Fruit fly (Drosophila melanogaster): ENCODE measurements around the gene CG11755.

Gene CG11755

dm6 chr3R:8711890-8712449, 35.3 kb downstream of the CG11755 start (continued):
- TF ChIP-seq HLH3B (GFP tag; IDR thresholded peaks at IDR 0.05) (no peak), Sox100B (GFP tag; optimal IDR thresholded peaks at IDR 0.05) (peak; percentile 17), lbe (GFP tag; optimal IDR thresholded peaks at IDR 0.05) (no peak), CG18599 (GFP tag; optimal IDR thresholded peaks at IDR 0.05) (peak; percentile 12), Bgb (GFP tag; IDR thresholded peaks at IDR 0.05; ENCODE audit: partially characterized antibody) (no peak), CG11504 (tag; optimal IDR thresholded peaks at IDR 0.05) (peak; percentile 49), GATAe (GFP tag; conservative IDR thresholded peaks at IDR 0.05) (no peak), CG4707 (GFP tag; optimal IDR thresholded peaks at IDR 0.05) (peak; percentile 86), en (GFP tag; optimal IDR thresholded peaks at IDR 0.05) (no peak), amos (GFP tag; IDR thresholded peaks at IDR 0.05; ENCODE audit: partially characterized antibody) (no peak), CG14965 (GFP tag; optimal IDR thresholded peaks at IDR 0.05; ENCODE audit: borderline replicate concordance) (no peak), ttk (GFP tag; IDR thresholded peaks at IDR 0.05) (peak; percentile 42), Rx (GFP tag; IDR thresholded peaks at IDR 0.05) (no peak), CG2889 (GFP tag; IDR thresholded peaks at IDR 0.05) (0 out of 3 replicates have a peak, but pooled peaks have one; percentile 23), Nf-YA (GFP tag; IDR thresholded peaks at IDR 0.05) (no peak), zfh1 (GFP tag; IDR thresholded peaks at IDR 0.05) (0 out of 3 replicates have a peak, but pooled peaks have one; percentile 3), eyg (GFP tag; optimal IDR thresholded peaks at IDR 0.05) (no peak), CG9797 (GFP tag; optimal IDR thresholded peaks at IDR 0.05) (no peak), CG10431 (GFP tag; optimal IDR thresholded peaks at IDR 0.05) (peak; percentile 21), Asciz (GFP tag; optimal IDR thresholded peaks at IDR 0.05) (peak; percentile 41), dmrt99B (tag; optimal IDR thresholded peaks at IDR 0.05) (peak; percentile 41), CG31441 (GFP tag; IDR thresholded peaks at IDR 0.05) (peak; percentile 33; the same call in 1 of the 2 replicates), Neu2 (GFP tag; optimal IDR thresholded peaks at IDR 0.05; ENCODE audit: borderline replicate concordance) (no peak), CG3163 (GFP tag; optimal IDR thresholded peaks at IDR 0.05) (peak; percentile 1), CG7556 (GFP tag; optimal IDR thresholded peaks at IDR 0.05) (no peak), CG3847 (GFP tag; IDR thresholded peaks at IDR 0.05) (0 out of 2 replicates have a peak, but pooled peaks have one; percentile 15), CG3407 (GFP tag; optimal IDR thresholded peaks at IDR 0.05) (peak; percentile 23), ERR (GFP tag; optimal IDR thresholded peaks at IDR 0.05) (no peak), Hr78 (GFP tag; optimal IDR thresholded peaks at IDR 0.05) (peak in 1 of 2 experiments; percentile 86), CG12942 (GFP tag; optimal IDR thresholded peaks at IDR 0.05) (no peak), Tbp (GFP tag; optimal IDR thresholded peaks at IDR 0.05) (no peak), CG34224 (GFP tag; IDR thresholded peaks at IDR 0.05; ENCODE audit: partially characterized antibody) (no peak), bbx (GFP tag; IDR thresholded peaks at IDR 0.05; ENCODE audit: partially characterized antibody) (0 out of 2 replicates have a peak, but pooled peaks have one; percentile 33), CG15073 (GFP tag; optimal IDR thresholded peaks at IDR 0.05) (no peak)

- TF ChIP-seq CG11085 (GFP tag; IDR thresholded peaks at IDR 0.05) (no peak), CG10209 (GFP tag; optimal IDR thresholded peaks at IDR 0.05) (peak; percentile 16), nom (GFP tag; optimal IDR thresholded peaks at IDR 0.05) (peak; percentile 9), Sox102F (GFP tag; optimal IDR thresholded peaks at IDR 0.05) (peak; percentile 33), CG13424 (tag; optimal IDR thresholded peaks at IDR 0.05) (peak; percentile 47), Hand (GFP tag; optimal IDR thresholded peaks at IDR 0.05) (peak; percentile 39), CG14710 (tag; optimal IDR thresholded peaks at IDR 0.05) (peak; percentile 6), Dbx (GFP tag; IDR thresholded peaks at IDR 0.05) (no peak), CG16813 (GFP tag; IDR thresholded peaks at IDR 0.05; ENCODE audit: partially characterized antibody) (no peak), unpg (GFP tag; optimal IDR thresholded peaks at IDR 0.05) (peak; percentile 0), chinmo (GFP tag; IDR thresholded peaks at IDR 0.05; ENCODE audit: partially characterized antibody) (no peak), Gug (GFP tag; IDR thresholded peaks at IDR 0.05) (no peak), ham (GFP tag; IDR thresholded peaks at IDR 0.05) (no peak), gem (tag; optimal IDR thresholded peaks at IDR 0.05) (peak; percentile 64), CG17568 (GFP tag; optimal IDR thresholded peaks at IDR 0.05) (no peak), Doc2 (GFP tag; IDR thresholded peaks at IDR 0.05) (no peak)
Observed at dm6 chr3R:8712722-8713131, 36.0 kb downstream of the CG11755 start, which contains the start of gene CG8112. CG8112 (plus strand) TSS chr3R:8712933.

Data from whole organism, embryonic.